Worm (Caenorhabditis elegans) whole organism, young adult: Measurements from ENCODE around the gene efn-2.
A peak's percentile ranks its signal among the peaks of the same experiment; 100 is the strongest.

ENCODE experiments used
- B0019.2 ChIP-seq: fragments of 200-800 bp; sonication (Bioruptor generic); conservative IDR thresholded peaks from 2 replicates; pipeline ENCODE4 v1.3.6; 2022; ENCODE audit warnings: missing genetic modification reagents, missing genetic modification characterization, missing compliant biosample characterization
- B0261.1 ChIP-seq: sonication (generic microtip); optimal IDR thresholded peaks from 2 replicates; lab custom pipeline; 2016; ENCODE audit warnings: mild to moderate bottlenecking, missing genetic modification characterization, moderate library complexity, missing compliant biosample characterization
- F57A8.1 ChIP-seq: fragments of 200-800 bp; sonication (Bioruptor generic); optimal IDR thresholded peaks from 2 replicates; lab custom pipeline; 2018; ENCODE audit warnings: mild to moderate bottlenecking, missing genetic modification characterization, moderate library complexity, missing compliant biosample characterization
- F57C9.4 ChIP-seq: sonication (generic microtip); optimal IDR thresholded peaks from 2 replicates; lab custom pipeline; 2017; ENCODE audit warnings: mild to moderate bottlenecking, missing genetic modification characterization, missing compliant biosample characterization
- T26A5.8 ChIP-seq: sonication (generic microtip); optimal IDR thresholded peaks from 2 replicates; lab custom pipeline; 2016; ENCODE audit warnings: missing genetic modification characterization, missing compliant biosample characterization
- Y53G8AR.9 ChIP-seq: fragments of 200-800 bp; sonication (Bioruptor generic); conservative IDR thresholded peaks from 2 replicates; pipeline ENCODE4 v1.3.6; 2022; ENCODE audit warnings: missing genetic modification reagents, missing genetic modification characterization, missing compliant biosample characterization
- Y79H2A.3 ChIP-seq: fragments of 200-800 bp; sonication (Bioruptor generic); conservative IDR thresholded peaks from 2 replicates; pipeline ENCODE4 v1.3.6; 2022; ENCODE audit warnings: missing genetic modification reagents, missing genetic modification characterization, missing compliant biosample characterization
- ZK185.1 ChIP-seq: sonication (generic microtip); optimal IDR thresholded peaks from 2 replicates; lab custom pipeline; 2016; ENCODE audit warnings: mild to moderate bottlenecking, missing genetic modification characterization, missing compliant biosample characterization; ENCODE audit not compliant: poor library complexity, severe bottlenecking
- aptf-2 ChIP-seq: fragments of 200-800 bp; sonication (Bioruptor generic); conservative IDR thresholded peaks from 2 replicates; pipeline ENCODE4 v1.3.6; 2022; ENCODE audit warnings: missing genetic modification reagents, missing genetic modification characterization, missing compliant biosample characterization
- attf-5 ChIP-seq: fragments of 200-800 bp; sonication (Bioruptor generic); optimal IDR thresholded peaks from 2 replicates; lab custom pipeline; 2018; ENCODE audit warnings: mild to moderate bottlenecking, missing genetic modification characterization, missing compliant biosample characterization
- bed-1 ChIP-seq: fragments of 200-800 bp; sonication (Bioruptor generic); IDR thresholded peaks from 2 replicates; pipeline ENCODE4 v1.3.6; 2022; ENCODE audit warnings: missing genetic modification reagents, missing genetic modification characterization, missing compliant biosample characterization
- bed-2 ChIP-seq: fragments of 200-800 bp; sonication (Bioruptor generic); IDR thresholded peaks from 2 replicates; pipeline ENCODE4 v1.3.6; 2022; ENCODE audit warnings: missing genetic modification reagents, missing genetic modification characterization, missing compliant biosample characterization
- ceh-58 ChIP-seq: fragments of 200-800 bp; sonication (Bioruptor generic); IDR thresholded peaks from 2 replicates; pipeline ENCODE4 v1.3.6; 2022; ENCODE audit warnings: missing genetic modification characterization, missing compliant biosample characterization
- chd-7 ChIP-seq: sonication (generic microtip); optimal IDR thresholded peaks from 2 replicates; lab custom pipeline; 2016; ENCODE audit warnings: mild to moderate bottlenecking, missing genetic modification characterization, moderate library complexity, missing compliant biosample characterization
- efl-1 ChIP-seq: fragments of 150-350 bp; optimal IDR thresholded peaks from 2 replicates; lab custom pipeline; 2014; ENCODE audit warnings: missing biosample characterization, missing genetic modification reagents, missing genetic modification characterization
- ekl-4 ChIP-seq: fragments of 200-800 bp; sonication (Bioruptor generic); IDR thresholded peaks from 2 replicates; pipeline ENCODE4 v1.3.6; 2022; ENCODE audit warnings: missing genetic modification reagents, missing genetic modification characterization, missing compliant biosample characterization
- hlh-12 ChIP-seq: sonication (generic microtip); optimal IDR thresholded peaks from 2 replicates; lab custom pipeline; 2016; ENCODE audit warnings: missing genetic modification characterization, missing compliant biosample characterization
- hlh-26 ChIP-seq: fragments of 200-800 bp; sonication (Bioruptor generic); conservative IDR thresholded peaks from 2 replicates; pipeline ENCODE4 v1.3.6; 2022; ENCODE audit warnings: missing genetic modification reagents, missing genetic modification characterization, missing compliant biosample characterization
- hmg-1.2 ChIP-seq: fragments of 200-800 bp; sonication (Bioruptor generic); IDR thresholded peaks from 2 replicates; pipeline ENCODE4 v1.3.6; 2022; ENCODE audit warnings: missing genetic modification reagents, missing genetic modification characterization, missing compliant biosample characterization
- let-526 ChIP-seq: fragments of 200-800 bp; sonication (Bioruptor generic); IDR thresholded peaks from 2 replicates; pipeline ENCODE4 v1.3.6; 2022; ENCODE audit warnings: missing genetic modification reagents, missing genetic modification characterization, missing compliant biosample characterization
- lir-1 ChIP-seq: fragments of 200-800 bp; sonication (Bioruptor generic); conservative IDR thresholded peaks from 2 replicates; pipeline ENCODE4 v1.3.6; 2022; ENCODE audit warnings: missing genetic modification reagents, missing genetic modification characterization, missing compliant biosample characterization
- madf-10 ChIP-seq: sonication (generic microtip); optimal IDR thresholded peaks from 2 replicates; lab custom pipeline; 2016; ENCODE audit warnings: mild to moderate bottlenecking, missing genetic modification characterization, missing compliant biosample characterization
- madf-3 ChIP-seq: fragments of 200-800 bp; sonication (Bioruptor generic); IDR thresholded peaks from 2 replicates; pipeline ENCODE4 v1.3.6; 2022; ENCODE audit warnings: missing genetic modification reagents, missing genetic modification characterization, missing compliant biosample characterization
- madf-6 ChIP-seq: fragments of 200-800 bp; sonication (Bioruptor generic); IDR thresholded peaks from 2 replicates; pipeline ENCODE4 v1.3.6; 2022; ENCODE audit warnings: missing genetic modification reagents, missing genetic modification characterization, missing compliant biosample characterization
- madf-8 ChIP-seq: fragments of 200-800 bp; sonication (Bioruptor generic); conservative IDR thresholded peaks from 2 replicates; pipeline ENCODE4 v1.3.6; 2022; ENCODE audit warnings: missing genetic modification reagents, missing genetic modification characterization, missing compliant biosample characterization
- mcd-1 ChIP-seq: fragments of 200-800 bp; sonication (Bioruptor generic); IDR thresholded peaks from 2 replicates; pipeline ENCODE4 v1.3.6; 2022; ENCODE audit warnings: missing genetic modification reagents, missing genetic modification characterization, missing compliant biosample characterization
- mel-28 ChIP-seq: sonication (generic microtip); optimal IDR thresholded peaks from 2 replicates; lab custom pipeline; 2016; ENCODE audit warnings: borderline replicate concordance, mild to moderate bottlenecking, missing genetic modification characterization, missing compliant biosample characterization
- mxl-1 ChIP-seq: sonication (generic microtip); optimal IDR thresholded peaks from 2 replicates; lab custom pipeline; 2016; ENCODE audit warnings: missing genetic modification characterization, missing compliant biosample characterization
- nhr-120 ChIP-seq: fragments of 200-800 bp; sonication (Bioruptor generic); IDR thresholded peaks from 2 replicates; pipeline ENCODE4 v1.3.6; 2022; ENCODE audit warnings: missing genetic modification characterization, missing compliant biosample characterization
- nhr-27 ChIP-seq: fragments of 200-800 bp; sonication (Bioruptor generic); optimal IDR thresholded peaks from 2 replicates; lab custom pipeline; 2018; ENCODE audit warnings: mild to moderate bottlenecking, missing genetic modification characterization, moderate library complexity, missing compliant biosample characterization
- nhr-80 ChIP-seq: sonication (generic microtip); optimal IDR thresholded peaks from 2 replicates; lab custom pipeline; 2016; ENCODE audit warnings: missing genetic modification characterization, missing compliant biosample characterization
- rcor-1 ChIP-seq: fragments of 200-800 bp; sonication (Bioruptor generic); IDR thresholded peaks from 2 replicates; pipeline ENCODE4 v1.3.6; 2022; ENCODE audit warnings: missing genetic modification reagents, missing genetic modification characterization, missing compliant biosample characterization
- rpc-1 ChIP-seq, 2 experiments: fragments of 150-350 bp in 1 of 2; sonication (generic microtip) in 1 of 2; optimal IDR thresholded peaks; 2 replicates each; lab custom pipeline; 2014 to 2018; ENCODE audit warnings: missing biosample characterization in 1 of 2, missing genetic modification characterization in 1 of 2, missing genetic modification reagents in 1 of 2, missing genotype in 1 of 2
- sdz-38 ChIP-seq: sonication (generic microtip); optimal IDR thresholded peaks from 2 replicates; lab custom pipeline; 2016; ENCODE audit warnings: missing genotype, missing genetic modification characterization, missing compliant biosample characterization
- snpc-1.1 ChIP-seq: sonication (generic microtip); optimal IDR thresholded peaks from 2 replicates; lab custom pipeline; 2017; ENCODE audit warnings: missing genetic modification characterization, mild to moderate bottlenecking, missing compliant biosample characterization, antibody characterized with exemption, moderate library complexity, missing genotype, missing genetic modification reagents; ENCODE audit not compliant: insufficient read depth
- snpc-1.3 ChIP-seq: sonication (generic microtip); optimal IDR thresholded peaks from 2 replicates; lab custom pipeline; 2017; ENCODE audit warnings: missing genetic modification characterization, mild to moderate bottlenecking, missing compliant biosample characterization, antibody characterized with exemption, moderate library complexity, missing genotype, missing genetic modification reagents; ENCODE audit not compliant: insufficient read depth
- snpc-3.4 ChIP-seq: sonication (generic microtip); optimal IDR thresholded peaks from 2 replicates; lab custom pipeline; 2017; ENCODE audit warnings: missing genetic modification characterization, mild to moderate bottlenecking, missing compliant biosample characterization, antibody characterized with exemption, moderate library complexity, missing genotype, missing genetic modification reagents
- somi-1 ChIP-seq: fragments of 200-800 bp; sonication (Bioruptor generic); optimal IDR thresholded peaks from 2 replicates; lab custom pipeline; 2018; ENCODE audit warnings: mild to moderate bottlenecking, missing genetic modification characterization, missing compliant biosample characterization
- sptf-2 ChIP-seq: fragments of 200-800 bp; sonication (Bioruptor generic); optimal IDR thresholded peaks from 2 replicates; lab custom pipeline; 2018; ENCODE audit warnings: mild to moderate bottlenecking, missing genetic modification characterization, missing compliant biosample characterization
- xnd-1 ChIP-seq: sonication (generic microtip); optimal IDR thresholded peaks from 2 replicates; lab custom pipeline; 2016; ENCODE audit warnings: missing genotype, missing genetic modification reagents, missing genetic modification characterization, missing compliant biosample characterization
- ztf-25 ChIP-seq: fragments of 200-800 bp; sonication (Bioruptor generic); IDR thresholded peaks from 2 replicates; pipeline ENCODE4 v1.3.6; 2022; ENCODE audit warnings: missing genetic modification reagents, missing genetic modification characterization, missing compliant biosample characterization
- ztf-26 ChIP-seq: sonication (generic microtip); optimal IDR thresholded peaks from 2 replicates; lab custom pipeline; 2017; ENCODE audit warnings: missing genetic modification characterization, missing compliant biosample characterization

The efn-2 gene

DNA sequence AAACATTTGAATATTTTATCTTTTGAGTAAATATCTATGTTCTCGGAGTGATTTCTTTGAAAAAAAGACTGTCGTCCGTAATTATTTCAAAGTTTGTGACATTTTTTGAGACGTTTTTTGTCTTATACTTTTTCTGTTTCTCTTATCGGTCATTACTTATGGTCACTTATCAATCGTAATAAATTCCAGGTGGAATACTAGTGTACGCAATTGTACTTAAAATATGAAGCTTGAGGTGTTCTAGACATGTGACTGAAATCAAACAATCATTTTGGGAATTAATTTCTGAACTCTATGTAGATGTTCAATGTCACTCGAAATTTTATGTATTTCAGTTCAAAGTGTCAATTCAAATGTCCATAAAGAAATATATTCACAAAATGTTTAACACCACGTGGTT is 33.9 kb upstream of the efn-2 start:
- TF ChIP-seq nhr-80 (tag; lab: Kevin White, UChicago) (peak; percentile 50), Y53G8AR.9 (GFP tag; lab: Robert Waterston, UW) (no peak)

DNA sequence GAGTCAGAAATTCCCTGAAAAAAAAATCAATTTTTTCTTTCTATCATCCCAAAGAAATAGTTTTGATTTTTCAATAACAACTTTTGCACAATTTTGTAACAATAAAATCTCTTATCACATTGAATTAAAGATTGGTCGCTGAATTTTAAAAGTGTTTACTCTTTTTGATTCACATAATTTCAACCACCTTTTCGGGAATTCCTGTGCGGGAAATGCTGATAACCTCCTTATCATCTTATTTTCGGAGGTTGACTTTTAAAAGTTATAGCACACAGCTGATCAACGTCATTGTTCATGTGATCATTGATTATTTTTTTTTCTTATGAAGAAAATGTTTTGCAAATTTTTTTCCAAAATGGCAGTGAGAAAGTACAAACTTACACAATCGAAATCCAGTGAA is 32.8 kb upstream of the efn-2 start:
- TF ChIP-seq madf-3 (no peak), snpc-3.4 (tag; lab: Kevin White, UChicago) (no peak), nhr-80 (tag; lab: Kevin White, UChicago) (peak; percentile 51)
- TF ChIP-seq, all 124 proteins: peak for 1

DNA sequence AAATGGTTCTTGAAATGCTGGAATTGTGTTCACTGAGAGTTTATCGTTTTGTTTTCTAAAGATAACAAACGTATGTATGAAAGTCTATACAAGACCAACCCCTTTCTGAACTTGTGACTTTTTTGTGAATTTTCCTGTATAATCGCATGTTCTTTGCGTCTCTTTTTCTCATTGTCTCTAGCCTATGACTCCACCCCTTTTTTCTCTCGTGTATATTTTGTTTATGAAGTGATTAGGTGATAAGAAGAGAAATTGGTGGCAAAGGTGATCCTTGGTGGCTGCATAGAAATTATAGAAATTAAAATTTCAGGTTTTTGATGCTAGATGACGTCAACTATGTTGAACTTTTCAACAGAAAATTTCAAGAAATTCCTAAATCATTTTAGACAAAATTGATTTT is 31.1 kb upstream of the efn-2 start, which contains the start of gene T07G12.5:
TSS of gene T07G12.5 (minus strand) at position 101 of the 400 bp plus-strand sequence.
- TF ChIP-seq ztf-25 (GFP tag; lab: Robert Waterston, UW) (no peak), madf-6 (no peak), hmg-1.2 (GFP tag; lab: Robert Waterston, UW) (no peak), sdz-38 (no peak), attf-5 (GFP tag; lab: Kevin White, UChicago) (no peak), hlh-26 (no peak), B0019.2 (GFP tag; lab: Robert Waterston, UW) (no peak), chd-7 (tag; lab: Kevin White, UChicago) (no peak), aptf-2 (GFP tag; lab: Robert Waterston, UW) (no peak), bed-1 (GFP tag; lab: Robert Waterston, UW) (no peak), ztf-26 (tag; lab: Kevin White, UChicago) (no peak), nhr-120 (no peak), ceh-58 (GFP tag; lab: Robert Waterston, UW) (no peak), snpc-1.3 (tag; lab: Kevin White, UChicago) (no peak), nhr-27 (tag; lab: Kevin White, UChicago) (no peak)

DNA sequence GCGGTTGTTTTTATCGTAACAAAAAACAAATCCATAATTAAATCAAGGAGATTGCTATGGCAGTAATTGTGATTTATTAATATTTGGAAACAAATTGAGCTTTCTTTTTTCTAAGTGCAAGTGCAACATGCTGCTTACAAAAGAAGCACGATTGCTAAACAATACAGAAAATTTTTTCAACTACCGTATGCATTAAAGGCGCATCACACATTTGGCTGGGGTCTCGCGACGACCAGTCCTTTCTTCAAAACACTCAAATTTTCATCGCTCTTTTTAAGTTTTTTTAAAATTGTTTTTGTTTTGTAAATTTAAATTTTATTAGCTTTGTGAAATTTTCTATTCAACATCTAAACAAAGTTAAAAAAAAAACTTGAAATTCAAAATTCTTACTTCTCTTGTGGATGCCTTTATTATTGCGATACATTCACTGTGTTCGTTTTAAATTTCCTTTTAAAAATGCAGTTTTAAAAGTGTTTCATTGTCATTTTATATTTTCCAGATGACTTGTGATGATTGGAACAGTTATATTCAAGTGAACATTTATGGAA is 29.5 kb upstream of the efn-2 start, which contains the start of gene zim-1:
TSS of gene zim-1 (plus strand) at position 498 of the 548 bp plus-strand sequence.
- TF ChIP-seq rpc-1 (optimal IDR thresholded peaks at IDR 0.05; lab: Kevin White, UChicago): no peak
- TF ChIP-seq rpc-1 (tag; optimal IDR thresholded peaks at IDR 0.05; lab: Kevin White, UChicago): no peak
- TF ChIP-seq ekl-4 (GFP tag; lab: Robert Waterston, UW): no peak
- TF ChIP-seq aptf-2 (GFP tag; lab: Robert Waterston, UW): no peak
- no peak for TF ChIP-seq bed-2 (GFP tag; lab: Robert Waterston, UW)
- TF ChIP-seq mel-28 (tag; lab: Kevin White, UChicago): no peak
- no peak for TF ChIP-seq lir-1 (GFP tag; lab: Robert Waterston, UW)
- TF ChIP-seq attf-5 (GFP tag; lab: Kevin White, UChicago): no peak
- TF ChIP-seq madf-8 (GFP tag; lab: Robert Waterston, UW): 0 out of 2 replicates have a peak, but pooled peaks have one; percentile 24
- peak; percentile 77 for TF ChIP-seq xnd-1 (tag; lab: Kevin White, UChicago)
- TF ChIP-seq hlh-26: no peak
- no peak for TF ChIP-seq ZK185.1
- no peak for TF ChIP-seq hlh-12 (tag; lab: Kevin White, UChicago)
- no peak for TF ChIP-seq let-526
- TF ChIP-seq rcor-1 (GFP tag; lab: Robert Waterston, UW): peak; percentile 26; the same call in 1 of the 2 replicates
- no peak for TF ChIP-seq B0261.1 (tag; lab: Kevin White, UChicago)
- no peak for TF ChIP-seq mxl-1 (tag; lab: Kevin White, UChicago)
- no peak for TF ChIP-seq madf-10 (tag; lab: Kevin White, UChicago)
- TF ChIP-seq F57A8.1 (GFP tag; lab: Kevin White, UChicago): no peak
- TF ChIP-seq snpc-1.3 (tag; lab: Kevin White, UChicago): no peak
- TF ChIP-seq mcd-1 (GFP tag; lab: Robert Waterston, UW): no peak
- TF ChIP-seq somi-1 (GFP tag; lab: Kevin White, UChicago): no peak
- TF ChIP-seq madf-6: peak; percentile 78
- peak; percentile 5 for TF ChIP-seq efl-1 (GFP tag; lab: Kevin White, UChicago)
- no peak for TF ChIP-seq Y79H2A.3 (GFP tag; lab: Robert Waterston, UW)
- TF ChIP-seq F57C9.4: no peak
- TF ChIP-seq snpc-1.1 (tag; lab: Kevin White, UChicago): no peak
- no peak for TF ChIP-seq sptf-2 (GFP tag; lab: Kevin White, UChicago)
- no peak for TF ChIP-seq T26A5.8
